Worm (Caenorhabditis elegans) whole organism, mixed stage, embryonic: Measurements from ENCODE around the gene F35H8.2.

ENCODE experiments used
- nhr-237 ChIP-seq: fragments of 150-350 bp; optimal IDR thresholded peaks from 2 replicates; lab custom pipeline; 2014; ENCODE audit warnings: missing biosample characterization, missing genetic modification characterization
- unc-62 ChIP-seq: fragments of 150-350 bp; optimal IDR thresholded peaks from 2 replicates; lab custom pipeline; 2014; ENCODE audit warnings: missing biosample characterization, missing genetic modification reagents, missing genetic modification characterization

DNA sequence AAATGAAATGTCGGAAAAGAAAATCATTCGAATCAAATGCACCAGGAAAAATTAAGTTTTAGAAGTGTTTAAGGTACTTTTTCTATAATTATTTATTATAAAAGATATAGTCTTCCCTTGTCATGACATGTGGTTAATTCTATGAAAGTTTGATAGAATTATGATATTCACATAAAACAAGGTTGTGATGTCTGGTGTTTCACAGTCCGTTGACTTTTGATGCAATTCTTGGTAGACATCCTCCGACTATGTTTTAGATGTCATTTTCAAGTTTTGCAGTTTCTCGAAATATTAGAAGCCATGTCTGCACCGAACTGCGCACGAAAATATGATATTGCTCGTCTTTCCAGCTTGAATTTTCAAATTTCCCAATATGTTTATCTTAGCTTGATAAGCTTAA lies 10.9 kb upstream of the F35H8.2 start, which contains the start of gene sra-7:
- TF ChIP-seq unc-62 (GFP tag; lab: Kevin White, UChicago) (no peak), nhr-237 (no peak)
